Fruit fly (Drosophila melanogaster) whole organism, embryonic: ENCODE data around the gene usp.

ENCODE experiments used
- Adf1 ChIP-seq: fragments of 200-800 bp; sonication (Bioruptor generic); IDR thresholded peaks from 2 replicates; pipeline ENCODE4 v1.3.6; 2022; ENCODE audit warnings: missing biosample characterization, missing genetic modification characterization
- Blimp-1 ChIP-seq: fragments of 200-800 bp; sonication (Bioruptor generic); optimal IDR thresholded peaks from 3 replicates; lab custom pipeline; 2018; ENCODE audit warnings: missing biosample characterization, missing genetic modification characterization, mild to moderate bottlenecking, moderate library complexity, missing genetic modification reagents
- CG10462 ChIP-seq: fragments of 200-800 bp; sonication (Bioruptor generic); optimal IDR thresholded peaks from 2 replicates; lab custom pipeline; 2016; ENCODE audit warnings: missing biosample characterization, missing genetic modification characterization
- CG10959 ChIP-seq: fragments of 200-800 bp; sonication (Bioruptor generic); IDR thresholded peaks from 2 replicates; pipeline ENCODE4 v1.3.6; 2022; ENCODE audit warnings: missing biosample characterization, missing genetic modification characterization
- CG11398 ChIP-seq: fragments of 200-800 bp; sonication (Bioruptor generic); optimal IDR thresholded peaks from 2 replicates; lab custom pipeline; 2016; ENCODE audit warnings: missing biosample characterization, missing genetic modification characterization
- CG1529 ChIP-seq: fragments of 200-800 bp; sonication (Bioruptor generic); optimal IDR thresholded peaks from 3 replicates; lab custom pipeline; 2018; ENCODE audit warnings: missing biosample characterization, missing genetic modification characterization
- CG16779 ChIP-seq: fragments of 200-800 bp; sonication (Bioruptor generic); IDR thresholded peaks from 2 replicates; pipeline ENCODE4 v1.3.6; 2022; ENCODE audit warnings: missing biosample characterization, missing genetic modification characterization
- CG16813 ChIP-seq: fragments of 200-800 bp; sonication (Bioruptor generic); IDR thresholded peaks from 3 replicates; pipeline ENCODE4 v1.3.6; 2022; ENCODE audit warnings: missing biosample characterization, missing genetic modification characterization; ENCODE audit not compliant: partially characterized antibody
- CG17186 ChIP-seq: fragments of 200-800 bp; sonication (Bioruptor generic); optimal IDR thresholded peaks from 3 replicates; lab custom pipeline; 2017; ENCODE audit warnings: missing biosample characterization, missing genetic modification reagents, missing genetic modification characterization
- CG17829 ChIP-seq: fragments of 200-800 bp; optimal IDR thresholded peaks from 2 replicates; lab custom pipeline; 2019; ENCODE audit warnings: missing biosample characterization, mild to moderate bottlenecking, missing genetic modification characterization, moderate library complexity
- CG1832 ChIP-seq: fragments of 200-800 bp; sonication (Bioruptor generic); optimal IDR thresholded peaks from 2 replicates; lab custom pipeline; 2017; ENCODE audit warnings: missing biosample characterization, mild to moderate bottlenecking, missing genetic modification characterization, inconsistent platforms
- CG32772 ChIP-seq: fragments of 200-800 bp; sonication (Bioruptor generic); IDR thresholded peaks from 2 replicates; pipeline ENCODE4 v1.3.6; 2022; ENCODE audit warnings: missing biosample characterization, missing genetic modification characterization
- CG34376 ChIP-seq: fragments of 200-800 bp; sonication (Bioruptor generic); optimal IDR thresholded peaks from 2 replicates; lab custom pipeline; 2018; ENCODE audit warnings: missing biosample characterization, mild to moderate bottlenecking, missing genetic modification characterization
- CG3847 ChIP-seq: fragments of 200-800 bp; sonication (Bioruptor generic); IDR thresholded peaks from 2 replicates; pipeline ENCODE4 v1.3.6; 2022; ENCODE audit warnings: missing biosample characterization, missing genetic modification characterization
- CG4854 ChIP-seq: fragments of 200-800 bp; sonication (Bioruptor generic); optimal IDR thresholded peaks from 2 replicates; lab custom pipeline; 2016; ENCODE audit warnings: missing biosample characterization, missing genetic modification characterization, inconsistent platforms
- CG6272 ChIP-seq: fragments of 200-800 bp; sonication (Bioruptor generic); IDR thresholded peaks from 2 replicates; pipeline ENCODE4 v1.3.6; 2022; ENCODE audit warnings: missing biosample characterization, missing genetic modification characterization
- CG7271 ChIP-seq: fragments of 200-800 bp; sonication (Bioruptor generic); optimal IDR thresholded peaks from 2 replicates; lab custom pipeline; 2018; ENCODE audit warnings: missing biosample characterization, mild to moderate bottlenecking, missing genetic modification characterization, moderate library complexity
- CoRest ChIP-seq: fragments of 200-800 bp; sonication (Bioruptor generic); optimal IDR thresholded peaks from 3 replicates; lab custom pipeline; 2018; ENCODE audit warnings: missing biosample characterization, mild to moderate bottlenecking, missing genetic modification characterization, moderate library complexity
- D19B ChIP-seq: fragments of 200-800 bp; sonication (Bioruptor generic); optimal IDR thresholded peaks from 2 replicates; lab custom pipeline; 2017; ENCODE audit warnings: missing biosample characterization, mild to moderate bottlenecking, missing genetic modification characterization
- Dp ChIP-seq: fragments of 200-800 bp; sonication (Bioruptor generic); optimal IDR thresholded peaks from 2 replicates; lab custom pipeline; 2018; ENCODE audit warnings: missing biosample characterization, mild to moderate bottlenecking, missing genetic modification characterization, moderate library complexity
- Elba2 ChIP-seq: fragments of 200-800 bp; sonication (Bioruptor generic); optimal IDR thresholded peaks from 3 replicates; lab custom pipeline; 2016; ENCODE audit warnings: missing biosample characterization, missing genetic modification characterization
- Fer1 ChIP-seq: fragments of 200-800 bp; sonication (Bioruptor generic); optimal IDR thresholded peaks from 2 replicates; lab custom pipeline; 2017; ENCODE audit warnings: missing biosample characterization, mild to moderate bottlenecking, missing genetic modification characterization
- GATAe ChIP-seq: fragments of 200-800 bp; sonication (Bioruptor generic); conservative IDR thresholded peaks from 2 replicates; pipeline ENCODE4 v1.3.6; 2022; ENCODE audit warnings: missing biosample characterization, missing genetic modification characterization
- Gsc ChIP-seq: fragments of 200-800 bp; sonication (Bioruptor generic); IDR thresholded peaks from 2 replicates; pipeline ENCODE4 v1.3.6; 2022; ENCODE audit warnings: missing biosample characterization, missing genetic modification characterization
- HLH54F ChIP-seq: fragments of 200-800 bp; sonication (Bioruptor generic); optimal IDR thresholded peaks from 3 replicates; lab custom pipeline; 2016; ENCODE audit warnings: missing biosample characterization, missing genetic modification characterization
- HLHmδ ChIP-seq: fragments of 200-800 bp; sonication (Bioruptor generic); optimal IDR thresholded peaks from 2 replicates; lab custom pipeline; 2018; ENCODE audit warnings: missing biosample characterization, mild to moderate bottlenecking, missing genetic modification characterization, moderate library complexity
- Meics ChIP-seq: fragments of 200-800 bp; sonication (Bioruptor generic); optimal IDR thresholded peaks from 2 replicates; lab custom pipeline; 2017; ENCODE audit warnings: missing biosample characterization, mild to moderate bottlenecking, missing genetic modification characterization
- Mrtf ChIP-seq: fragments of 200-800 bp; sonication (Bioruptor generic); IDR thresholded peaks from 3 replicates; pipeline ENCODE4 v1.3.6; 2022; ENCODE audit warnings: missing biosample characterization, missing genetic modification characterization
- NC2β ChIP-seq: fragments of 200-800 bp; sonication (Bioruptor generic); optimal IDR thresholded peaks from 2 replicates; lab custom pipeline; 2016; ENCODE audit warnings: missing biosample characterization, missing genetic modification characterization
- Scr ChIP-seq: fragments of 200-800 bp; sonication (Bioruptor generic); IDR thresholded peaks from 2 replicates; pipeline ENCODE4 v1.3.6; 2022; ENCODE audit warnings: missing biosample characterization, missing genetic modification characterization; ENCODE audit not compliant: partially characterized antibody
- Sry-δ ChIP-seq: fragments of 200-800 bp; sonication (Bioruptor generic); optimal IDR thresholded peaks from 2 replicates; lab custom pipeline; 2016; ENCODE audit warnings: missing biosample characterization, missing genetic modification characterization
- Vsx1 ChIP-seq: fragments of 200-800 bp; sonication (Bioruptor generic); optimal IDR thresholded peaks from 2 replicates; lab custom pipeline; 2017; ENCODE audit warnings: missing biosample characterization, mild to moderate bottlenecking, missing genetic modification characterization, missing genetic modification reagents
- bab2 ChIP-seq: fragments of 200-800 bp; sonication (Bioruptor generic); optimal IDR thresholded peaks from 2 replicates; lab custom pipeline; 2016; ENCODE audit warnings: missing biosample characterization, missing genetic modification characterization
- crp ChIP-seq, 2 experiments: fragments of 200-800 bp; sonication (Bioruptor generic); optimal IDR thresholded peaks; 2 replicates in 1 of 2; 3 replicates in 1 of 2; lab custom pipeline; 2017; ENCODE audit warnings: missing biosample characterization in 2 of 2, missing genetic modification characterization in 2 of 2, mild to moderate bottlenecking in 1 of 2, moderate library complexity in 1 of 2
- cwo ChIP-seq: fragments of 200-800 bp; sonication (Bioruptor generic); optimal IDR thresholded peaks from 3 replicates; lab custom pipeline; 2017; ENCODE audit warnings: missing biosample characterization, missing genetic modification characterization, mild to moderate bottlenecking, moderate library complexity, missing genetic modification reagents
- emc ChIP-seq: fragments of 200-800 bp; sonication (Bioruptor generic); optimal IDR thresholded peaks from 2 replicates; lab custom pipeline; 2016; ENCODE audit warnings: missing biosample characterization, missing genetic modification characterization
- fd3F ChIP-seq: fragments of 200-800 bp; sonication (Bioruptor generic); optimal IDR thresholded peaks from 2 replicates; lab custom pipeline; 2018; ENCODE audit warnings: missing biosample characterization, mild to moderate bottlenecking, missing genetic modification characterization, moderate library complexity
- grn ChIP-seq: fragments of 200-800 bp; sonication (Bioruptor generic); optimal IDR thresholded peaks from 3 replicates; lab custom pipeline; 2017; ENCODE audit warnings: missing biosample characterization, missing genetic modification characterization
- insv ChIP-seq, 2 experiments: fragments of 200-800 bp; sonication (Bioruptor generic); optimal IDR thresholded peaks; 3 replicates each; lab custom pipeline; 2016 to 2018; ENCODE audit warnings: missing biosample characterization in 2 of 2, missing genetic modification characterization in 2 of 2
- knrl ChIP-seq: fragments of 200-800 bp; sonication (Bioruptor generic); IDR thresholded peaks from 3 replicates; pipeline ENCODE4 v1.3.6; 2022; ENCODE audit warnings: missing biosample characterization, missing genetic modification characterization; ENCODE audit not compliant: partially characterized antibody
- lab ChIP-seq: fragments of 200-800 bp; sonication (Bioruptor generic); optimal IDR thresholded peaks from 3 replicates; lab custom pipeline; 2017; ENCODE audit warnings: missing biosample characterization, missing genetic modification characterization, mild to moderate bottlenecking, moderate library complexity, missing genetic modification reagents
- nau ChIP-seq: fragments of 200-800 bp; sonication (Bioruptor generic); optimal IDR thresholded peaks from 3 replicates; lab custom pipeline; 2017; ENCODE audit warnings: missing biosample characterization, mild to moderate bottlenecking, missing genetic modification characterization, missing genetic modification reagents
- nom ChIP-seq: fragments of 200-800 bp; sonication (Bioruptor generic); optimal IDR thresholded peaks from 2 replicates; lab custom pipeline; 2017; ENCODE audit warnings: missing biosample characterization, missing genetic modification characterization, mild to moderate bottlenecking, moderate library complexity, missing genetic modification reagents
- peb ChIP-seq: fragments of 200-800 bp; sonication (Bioruptor generic); IDR thresholded peaks from 2 replicates; pipeline ENCODE4 v1.3.6; 2022; ENCODE audit warnings: missing biosample characterization, missing genetic modification characterization
- phol ChIP-seq: fragments of 200-800 bp; sonication (Bioruptor generic); optimal IDR thresholded peaks from 3 replicates; lab custom pipeline; 2018; ENCODE audit warnings: missing biosample characterization, mild to moderate bottlenecking, missing genetic modification characterization, moderate library complexity
- psq ChIP-seq: fragments of 200-800 bp; sonication (Bioruptor generic); optimal IDR thresholded peaks from 2 replicates; lab custom pipeline; 2017; ENCODE audit warnings: missing biosample characterization, missing genetic modification characterization
- ranshi ChIP-seq: fragments of 200-800 bp; sonication (Bioruptor generic); IDR thresholded peaks from 2 replicates; pipeline ENCODE4 v1.3.6; 2022; ENCODE audit warnings: missing biosample characterization, missing genetic modification characterization
- tna ChIP-seq: fragments of 200-800 bp; sonication (Bioruptor generic); IDR thresholded peaks from 2 replicates; pipeline ENCODE4 v1.3.6; 2022; ENCODE audit warnings: missing biosample characterization, missing genetic modification characterization; ENCODE audit not compliant: partially characterized antibody
- toy ChIP-seq: fragments of 200-800 bp; sonication (Bioruptor generic); IDR thresholded peaks from 2 replicates; pipeline ENCODE4 v1.3.6; 2022; ENCODE audit warnings: missing biosample characterization, missing genetic modification characterization
- trem ChIP-seq: fragments of 200-800 bp; optimal IDR thresholded peaks from 3 replicates; lab custom pipeline; 2019; ENCODE audit warnings: missing biosample characterization, mild to moderate bottlenecking, missing genetic modification characterization, moderate library complexity
- wdn ChIP-seq: fragments of 200-800 bp; sonication (Bioruptor generic); IDR thresholded peaks from 2 replicates; pipeline ENCODE4 v1.3.6; 2022; ENCODE audit warnings: missing biosample characterization, missing genetic modification characterization

Gene usp

DNA sequence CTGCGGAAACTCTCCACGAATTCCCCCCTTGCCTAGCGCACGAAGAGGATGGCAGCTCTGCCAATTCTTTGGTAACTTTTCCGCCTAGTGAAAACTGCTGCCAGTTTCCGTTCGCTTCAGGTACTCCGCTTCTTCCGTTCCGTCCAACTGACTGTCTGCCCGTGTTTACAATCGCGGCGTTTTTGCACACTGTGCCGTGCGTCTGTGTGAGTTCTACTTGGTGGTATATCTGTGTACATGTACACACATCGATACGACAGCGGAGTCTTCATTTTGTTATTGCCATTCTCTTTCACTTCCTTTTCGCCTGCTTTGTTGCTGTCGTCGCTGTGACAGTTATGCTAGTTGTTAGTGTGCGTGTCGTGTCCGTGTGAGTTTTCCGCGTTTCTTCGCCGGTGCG, 29.3 kb downstream of the usp start (continued):
- no peak for TF ChIP-seq CG10462 (GFP tag; lab: Kevin White, UChicago)
- no peak for TF ChIP-seq Scr (GFP tag; lab: Robert Waterston, UW)
- no peak for TF ChIP-seq peb
- peak; percentile 41 for TF ChIP-seq phol (tag; lab: Kevin White, UChicago)
- peak; percentile 63 for TF ChIP-seq Fer1 (GFP tag; lab: Kevin White, UChicago)
- TF ChIP-seq HLH54F (GFP tag; lab: Kevin White, UChicago) = no peak
- no peak for TF ChIP-seq CG3847 (GFP tag; lab: Robert Waterston, UW)
- no peak for TF ChIP-seq HLHmδ
- no peak for TF ChIP-seq Vsx1 (GFP tag; lab: Kevin White, UChicago)
- no peak for TF ChIP-seq toy (GFP tag; lab: Robert Waterston, UW)
- peak; percentile 16 for TF ChIP-seq CoRest (tag; lab: Kevin White, UChicago)
- no peak for TF ChIP-seq cwo (GFP tag; lab: Kevin White, UChicago)
- no peak for TF ChIP-seq lab
- TF ChIP-seq Meics (GFP tag; lab: Kevin White, UChicago) = no peak
- no peak for TF ChIP-seq Elba2
- TF ChIP-seq GATAe (GFP tag; lab: Robert Waterston, UW) = no peak
- TF ChIP-seq CG10959 = no peak
- no peak for TF ChIP-seq CG7271 (tag; lab: Kevin White, UChicago)
- no peak for TF ChIP-seq CG32772 (GFP tag; lab: Robert Waterston, UW)
- no peak for TF ChIP-seq grn (GFP tag; lab: Kevin White, UChicago)
- TF ChIP-seq emc (GFP tag; lab: Kevin White, UChicago) = no peak
- no peak for TF ChIP-seq wdn (GFP tag; lab: Robert Waterston, UW)
- no peak for TF ChIP-seq CG1529 (GFP tag; lab: Kevin White, UChicago)
- TF ChIP-seq crp (GFP tag; optimal IDR thresholded peaks at IDR 0.05; lab: Kevin White, UChicago) = no peak
- no peak for TF ChIP-seq fd3F (GFP tag; lab: Kevin White, UChicago)
- no peak for TF ChIP-seq Mrtf (GFP tag; lab: Robert Waterston, UW)
- no peak for TF ChIP-seq CG6272 (GFP tag; lab: Robert Waterston, UW)
- TF ChIP-seq CG4854 (GFP tag; lab: Kevin White, UChicago) = no peak
- TF ChIP-seq Gsc = no peak
- TF ChIP-seq D19B (GFP tag; lab: Kevin White, UChicago) = peak; percentile 20
- no peak for TF ChIP-seq Dp (GFP tag; lab: Kevin White, UChicago)
- no peak for TF ChIP-seq ranshi (GFP tag; lab: Robert Waterston, UW)
- TF ChIP-seq trem (tag; lab: Kevin White, UChicago) = no peak
- TF ChIP-seq tna (GFP tag; lab: Robert Waterston, UW) = no peak
- no peak for TF ChIP-seq CG17186
- TF ChIP-seq CG17829 (tag; lab: Kevin White, UChicago) = no peak
- no peak for TF ChIP-seq bab2 (GFP tag; lab: Kevin White, UChicago)
- no peak for TF ChIP-seq CG1832 (GFP tag; lab: Kevin White, UChicago)
- TF ChIP-seq knrl = no peak
- TF ChIP-seq NC2β (GFP tag; lab: Kevin White, UChicago) = no peak
- TF ChIP-seq CG16813 (GFP tag; lab: Robert Waterston, UW) = no peak
- TF ChIP-seq Blimp-1 (GFP tag; lab: Kevin White, UChicago) = no peak
- no peak for TF ChIP-seq Adf1
- TF ChIP-seq Sry-δ (GFP tag; lab: Kevin White, UChicago) = no peak
- no peak for TF ChIP-seq CG11398 (GFP tag; lab: Kevin White, UChicago)
- TF ChIP-seq CG34376 (GFP tag; lab: Kevin White, UChicago) = peak; percentile 25
- peak; percentile 60 for TF ChIP-seq nom
- no peak for TF ChIP-seq CG16779
- TF ChIP-seq insv (GFP tag; optimal IDR thresholded peaks at IDR 0.05; lab: Kevin White, UChicago) = peak in 1 of 2 experiments; percentile 47
- no peak for TF ChIP-seq nau (GFP tag; lab: Kevin White, UChicago)
- TF ChIP-seq psq = peak; percentile 60
